Worm (Caenorhabditis elegans) whole organism, mixed stage, embryonic: Measurements from ENCODE around the gene clec-195.

Experiments
- M03D4.4 ChIP-seq: sonication (generic microtip); optimal IDR thresholded peaks from 2 replicates; lab custom pipeline; 2017; ENCODE audit warnings: mild to moderate bottlenecking, missing genetic modification characterization, missing compliant biosample characterization
- bed-3 ChIP-seq: fragments of 200-800 bp; sonication (Bioruptor generic); optimal IDR thresholded peaks from 3 replicates; lab custom pipeline; 2018; ENCODE audit warnings: mild to moderate bottlenecking, missing genetic modification characterization, moderate library complexity, missing compliant biosample characterization
- blmp-1 ChIP-seq: fragments of 150-350 bp; optimal IDR thresholded peaks from 2 replicates; lab custom pipeline; 2014; ENCODE audit warnings: missing biosample characterization, missing genetic modification characterization
- ceh-43 ChIP-seq: fragments of 200-800 bp; sonication (Bioruptor generic); optimal IDR thresholded peaks from 2 replicates; lab custom pipeline; 2018; ENCODE audit warnings: mild to moderate bottlenecking, missing genetic modification characterization, moderate library complexity, missing compliant biosample characterization
- ceh-83 ChIP-seq: fragments of 200-800 bp; sonication (Bioruptor generic); optimal IDR thresholded peaks from 2 replicates; lab custom pipeline; 2018; ENCODE audit warnings: mild to moderate bottlenecking, missing genetic modification characterization, missing compliant biosample characterization
- ces-1 ChIP-seq: fragments of 150-350 bp; optimal IDR thresholded peaks from 2 replicates; lab custom pipeline; 2014; ENCODE audit warnings: missing biosample characterization, missing genetic modification reagents, missing genetic modification characterization
- cnd-1 ChIP-seq: fragments of 200-800 bp; sonication (Bioruptor generic); optimal IDR thresholded peaks from 2 replicates; lab custom pipeline; 2018; ENCODE audit warnings: mild to moderate bottlenecking, missing genetic modification characterization, missing compliant biosample characterization
- drap-1 ChIP-seq: fragments of 200-800 bp; sonication (Bioruptor generic); optimal IDR thresholded peaks from 3 replicates; lab custom pipeline; 2018; ENCODE audit warnings: mild to moderate bottlenecking, missing genetic modification characterization, missing compliant biosample characterization
- elt-3 ChIP-seq: fragments of 150-350 bp; optimal IDR thresholded peaks from 2 replicates; lab custom pipeline; 2014; ENCODE audit warnings: missing biosample characterization, missing genetic modification characterization
- flh-1 ChIP-seq: fragments of 200-800 bp; sonication (Bioruptor generic); optimal IDR thresholded peaks from 2 replicates; lab custom pipeline; 2018; ENCODE audit warnings: mild to moderate bottlenecking, missing genetic modification characterization, moderate library complexity, missing compliant biosample characterization
- ham-2 ChIP-seq: fragments of 200-800 bp; sonication (Bioruptor generic); optimal IDR thresholded peaks from 2 replicates; lab custom pipeline; 2018; ENCODE audit warnings: mild to moderate bottlenecking, missing genetic modification characterization, missing compliant biosample characterization
- hlh-1 ChIP-seq: fragments of 150-350 bp; optimal IDR thresholded peaks from 2 replicates; lab custom pipeline; 2014; ENCODE audit warnings: missing biosample characterization, missing genetic modification reagents, missing genetic modification characterization
- lin-13 ChIP-seq: fragments of 150-350 bp; optimal IDR thresholded peaks from 2 replicates; lab custom pipeline; 2014; ENCODE audit warnings: missing biosample characterization, missing genetic modification characterization
- lin-32 ChIP-seq: fragments of 200-800 bp; sonication (Bioruptor generic); optimal IDR thresholded peaks from 2 replicates; lab custom pipeline; 2018; ENCODE audit warnings: mild to moderate bottlenecking, missing genetic modification characterization, missing compliant biosample characterization
- lsy-2 ChIP-seq: fragments of 150-350 bp; optimal IDR thresholded peaks from 2 replicates; lab custom pipeline; 2014; ENCODE audit warnings: missing biosample characterization, missing genetic modification characterization
- mab-5 ChIP-seq: fragments of 150-350 bp; optimal IDR thresholded peaks from 2 replicates; lab custom pipeline; 2014; ENCODE audit warnings: missing biosample characterization, missing genetic modification characterization
- mep-1 ChIP-seq: fragments of 150-350 bp; optimal IDR thresholded peaks from 2 replicates; lab custom pipeline; 2017; ENCODE audit warnings: missing biosample characterization, missing genetic modification reagents, missing genetic modification characterization, inconsistent platforms
- mls-2 ChIP-seq: sonication (generic microtip); optimal IDR thresholded peaks from 2 replicates; lab custom pipeline; 2016; ENCODE audit warnings: mild to moderate bottlenecking, missing genetic modification characterization, moderate library complexity, missing compliant biosample characterization
- nhr-12 ChIP-seq: fragments of 150-350 bp; optimal IDR thresholded peaks from 2 replicates; lab custom pipeline; 2014; ENCODE audit warnings: missing biosample characterization, missing genetic modification characterization
- nhr-2 ChIP-seq: fragments of 150-350 bp; optimal IDR thresholded peaks from 2 replicates; lab custom pipeline; 2014; ENCODE audit warnings: missing biosample characterization, missing genetic modification characterization
- nhr-237 ChIP-seq: fragments of 150-350 bp; optimal IDR thresholded peaks from 2 replicates; lab custom pipeline; 2014; ENCODE audit warnings: missing biosample characterization, missing genetic modification characterization
- nhr-28 ChIP-seq: fragments of 150-350 bp; optimal IDR thresholded peaks from 2 replicates; lab custom pipeline; 2014; ENCODE audit warnings: missing biosample characterization, missing genetic modification characterization
- nhr-76 ChIP-seq: sonication (generic microtip); optimal IDR thresholded peaks from 2 replicates; lab custom pipeline; 2017; ENCODE audit warnings: missing biosample characterization, missing genetic modification characterization
- pha-4 ChIP-seq: fragments of 150-350 bp; optimal IDR thresholded peaks from 2 replicates; lab custom pipeline; 2018; ENCODE audit warnings: missing biosample characterization, missing genetic modification reagents, missing genetic modification characterization
- sem-2 ChIP-seq: fragments of 200-800 bp; sonication (Bioruptor generic); optimal IDR thresholded peaks from 2 replicates; lab custom pipeline; 2018; ENCODE audit warnings: mild to moderate bottlenecking, missing genetic modification characterization, missing compliant biosample characterization
- snpc-4 ChIP-seq: fragments of 150-350 bp; optimal IDR thresholded peaks from 2 replicates; lab custom pipeline; 2014; ENCODE audit warnings: missing biosample characterization, missing genetic modification characterization
- sptf-1 ChIP-seq: sonication (generic microtip); optimal IDR thresholded peaks from 2 replicates; lab custom pipeline; 2017; ENCODE audit warnings: mild to moderate bottlenecking, missing genetic modification characterization, moderate library complexity, missing compliant biosample characterization
- tbx-8 ChIP-seq: fragments of 200-800 bp; sonication (Bioruptor generic); optimal IDR thresholded peaks from 2 replicates; lab custom pipeline; 2018; ENCODE audit warnings: mild to moderate bottlenecking, missing genetic modification characterization, moderate library complexity, missing compliant biosample characterization
- unc-120 ChIP-seq: sonication (generic microtip); optimal IDR thresholded peaks from 2 replicates; lab custom pipeline; 2017; ENCODE audit warnings: missing genetic modification characterization, missing compliant biosample characterization; ENCODE audit not compliant: poor library complexity, severe bottlenecking
- zip-8 ChIP-seq: fragments of 150-350 bp; optimal IDR thresholded peaks from 2 replicates; lab custom pipeline; 2014; ENCODE audit warnings: missing biosample characterization, missing genetic modification characterization
- ztf-11 ChIP-seq: fragments of 150-350 bp; optimal IDR thresholded peaks from 2 replicates; lab custom pipeline; 2014; ENCODE audit warnings: missing biosample characterization, missing genetic modification characterization

The clec-195 gene

ce11 chrIV:17026568-17026967 lies 19.0 kb downstream of the clec-195 start:
- TF ChIP-seq nhr-76 (tag; lab: Kevin White, UChicago): no peak

- no peak for TF ChIP-seq nhr-2 (tag; lab: Kevin White, UChicago)
- no peak for TF ChIP-seq bed-3 (GFP tag; lab: Kevin White, UChicago)
- no peak for TF ChIP-seq tbx-8 (GFP tag; lab: Kevin White, UChicago)
- TF ChIP-seq lin-13: no peak
- no peak for TF ChIP-seq ceh-43 (GFP tag; lab: Kevin White, UChicago)
- TF ChIP-seq nhr-12 (tag; lab: Kevin White, UChicago): no peak
- no peak for TF ChIP-seq nhr-76 (tag; lab: Kevin White, UChicago)
- no peak for TF ChIP-seq mls-2 (tag; lab: Kevin White, UChicago)
- no peak for TF ChIP-seq lin-32 (GFP tag; lab: Kevin White, UChicago)
- TF ChIP-seq pha-4 (tag; lab: Kevin White, UChicago): no peak
- no peak for TF ChIP-seq M03D4.4 (tag; lab: Kevin White, UChicago)
- no peak for TF ChIP-seq zip-8 (tag; lab: Kevin White, UChicago)
- TF ChIP-seq nhr-28 (tag; lab: Kevin White, UChicago): no peak
- TF ChIP-seq unc-120 (tag; lab: Kevin White, UChicago): no peak
- no peak for TF ChIP-seq drap-1 (GFP tag; lab: Kevin White, UChicago)
- no peak for TF ChIP-seq snpc-4 (tag; lab: Kevin White, UChicago)
- no peak for TF ChIP-seq ztf-11 (tag; lab: Kevin White, UChicago)
Observed at ce11 chrIV:17025017-17025416, 20.6 kb downstream of the clec-195 start, which contains the start of gene dct-13. TSS of gene dct-13 (minus strand) at chrIV:17025117.

DNA sequence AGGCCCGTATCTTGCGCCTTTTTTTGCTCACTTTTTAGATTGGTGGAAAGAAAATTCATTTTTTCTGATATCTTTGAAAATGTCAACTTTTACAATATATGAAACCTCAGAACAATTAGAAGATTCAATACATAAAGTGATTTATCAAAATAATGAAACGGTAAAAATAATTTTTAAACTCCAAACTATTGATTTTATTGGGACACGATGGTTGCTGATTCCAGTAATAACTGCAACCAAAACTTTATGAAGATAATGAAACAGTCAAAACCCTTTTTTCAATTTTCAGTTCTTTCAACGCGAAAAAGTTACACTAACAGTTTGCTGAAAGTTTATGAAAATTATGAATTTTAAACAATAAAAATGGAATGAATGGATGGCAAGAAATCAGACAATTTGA lies 24.5 kb downstream of the clec-195 start:
- no peak for TF ChIP-seq nhr-12 (tag; lab: Kevin White, UChicago)
- no peak for TF ChIP-seq lsy-2
- no peak for TF ChIP-seq ces-1 (GFP tag; lab: Kevin White, UChicago)
- no peak for TF ChIP-seq elt-3 (tag; lab: Kevin White, UChicago)
- TF ChIP-seq flh-1 (GFP tag; lab: Kevin White, UChicago): no peak
- no peak for TF ChIP-seq ceh-83 (GFP tag; lab: Kevin White, UChicago)
- no peak for TF ChIP-seq drap-1 (GFP tag; lab: Kevin White, UChicago)
- no peak for TF ChIP-seq ham-2 (GFP tag; lab: Kevin White, UChicago)
- no peak for TF ChIP-seq nhr-76 (tag; lab: Kevin White, UChicago)
- TF ChIP-seq lin-13: no peak
- TF ChIP-seq M03D4.4 (tag; lab: Kevin White, UChicago): no peak
- no peak for TF ChIP-seq mep-1
- TF ChIP-seq tbx-8 (GFP tag; lab: Kevin White, UChicago): no peak
- no peak for TF ChIP-seq mab-5 (tag; lab: Kevin White, UChicago)
- no peak for TF ChIP-seq nhr-28 (tag; lab: Kevin White, UChicago)
- no peak for TF ChIP-seq pha-4 (tag; lab: Kevin White, UChicago)

DNA sequence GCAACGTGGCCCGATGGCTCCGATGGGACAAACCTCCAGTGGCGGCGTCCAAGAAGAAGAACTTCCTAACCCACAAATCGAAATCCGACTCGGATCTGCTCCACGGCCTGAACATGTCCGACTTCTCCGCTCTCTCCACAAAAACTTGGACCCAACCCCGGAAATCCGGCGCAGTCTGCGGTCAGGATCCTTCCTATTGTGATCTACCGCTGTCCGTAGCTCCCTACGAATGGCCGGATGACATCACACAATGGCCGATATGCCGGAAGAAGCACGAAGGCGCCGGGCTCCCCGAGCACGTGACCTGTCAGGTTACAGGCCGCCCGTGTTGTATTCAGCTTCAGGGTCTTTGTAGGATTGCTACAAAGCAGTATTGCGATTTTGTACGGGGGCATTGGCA lies 35.3 kb downstream of the clec-195 start:
- TF ChIP-seq lin-13 (no peak), unc-120 (tag; lab: Kevin White, UChicago) (no peak), nhr-76 (tag; lab: Kevin White, UChicago) (no peak), zip-8 (tag; lab: Kevin White, UChicago) (no peak), flh-1 (GFP tag; lab: Kevin White, UChicago) (no peak), elt-3 (tag; lab: Kevin White, UChicago) (no peak), sptf-1 (tag; lab: Kevin White, UChicago) (no peak)
- TF ChIP-seq, all 35 proteins: peak for 0

ce11 chrIV:17005734-17006133 lies 39.9 kb downstream of the clec-195 start:
- TF ChIP-seq nhr-237 (tag; lab: Kevin White, UChicago): no peak
- TF ChIP-seq blmp-1 (tag; lab: Kevin White, UChicago): no peak
- TF ChIP-seq elt-3 (tag; lab: Kevin White, UChicago): no peak
- TF ChIP-seq hlh-1 (tag; lab: Kevin White, UChicago): no peak
- TF ChIP-seq cnd-1 (tag; lab: Kevin White, UChicago): no peak
- TF ChIP-seq drap-1 (GFP tag; lab: Kevin White, UChicago): no peak
- TF ChIP-seq sem-2 (GFP tag; lab: Kevin White, UChicago): no peak
- TF ChIP-seq bed-3 (GFP tag; lab: Kevin White, UChicago): no peak
- no peak for TF ChIP-seq snpc-4 (tag; lab: Kevin White, UChicago)
- no peak for TF ChIP-seq lin-32 (GFP tag; lab: Kevin White, UChicago)
